Worm (Caenorhabditis elegans) whole organism, L1 larva: ENCODE results near the gene F32D8.14.

ENCODE experiments used
- aha-1 ChIP-seq: fragments of 150-350 bp; optimal IDR thresholded peaks from 2 replicates; lab custom pipeline; 2014; ENCODE audit warnings: missing biosample characterization, missing genetic modification characterization
- blmp-1 ChIP-seq: fragments of 150-350 bp; optimal IDR thresholded peaks from 2 replicates; lab custom pipeline; 2014; ENCODE audit warnings: missing biosample characterization, missing genetic modification characterization
- ceh-82 ChIP-seq, 3 experiments: fragments of 150-350 bp in 1 of 3; sonication (generic microtip) in 2 of 3; optimal IDR thresholded peaks; 2 replicates each; lab custom pipeline; 2014 to 2017; ENCODE audit warnings: missing biosample characterization in 3 of 3, missing genetic modification characterization in 3 of 3
- ceh-88 ChIP-seq: fragments of 200-800 bp; sonication (Bioruptor generic); IDR thresholded peaks from 2 replicates; pipeline ENCODE4 v1.3.6; 2022; ENCODE audit warnings: missing genetic modification characterization, missing compliant biosample characterization
- ceh-90 ChIP-seq: sonication (generic microtip); optimal IDR thresholded peaks from 2 replicates; lab custom pipeline; 2016; ENCODE audit warnings: missing genetic modification characterization, missing compliant biosample characterization
- ces-1 ChIP-seq: fragments of 150-350 bp; optimal IDR thresholded peaks from 2 replicates; lab custom pipeline; 2014; ENCODE audit warnings: missing biosample characterization, missing genetic modification reagents, missing genetic modification characterization
- dpl-1 ChIP-seq, 3 experiments: fragments of 150-350 bp in 2 of 3; sonication (generic microtip) in 1 of 3; optimal IDR thresholded peaks; 2 replicates each; lab custom pipeline; 2014 to 2017; ENCODE audit warnings: missing biosample characterization in 3 of 3, missing genetic modification characterization in 3 of 3, missing genetic modification reagents in 3 of 3
- egl-13 ChIP-seq: sonication (generic microtip); optimal IDR thresholded peaks from 2 replicates; lab custom pipeline; 2016; ENCODE audit warnings: missing genotype, missing genetic modification reagents, missing genetic modification characterization, missing compliant biosample characterization
- elt-2 ChIP-seq: sonication (generic microtip); optimal IDR thresholded peaks from 2 replicates; lab custom pipeline; 2016; ENCODE audit warnings: missing genetic modification characterization, mild to moderate bottlenecking, inconsistent platforms, missing compliant biosample characterization, missing genetic modification reagents
- elt-3 ChIP-seq, 6 experiments: fragments of 150-350 bp in 1 of 6; sonication (generic microtip); optimal IDR thresholded peaks; 2 replicates each; lab custom pipeline; 2017 to 2018; ENCODE audit warnings: missing biosample characterization in 6 of 6, missing genetic modification characterization in 6 of 6, inconsistent platforms in 1 of 6
- fkh-10 ChIP-seq: sonication (generic microtip); optimal IDR thresholded peaks from 2 replicates; lab custom pipeline; 2017; ENCODE audit warnings: missing biosample characterization, missing genetic modification reagents, missing genetic modification characterization
- fos-1 ChIP-seq: fragments of 150-350 bp; optimal IDR thresholded peaks from 2 replicates; lab custom pipeline; 2014; ENCODE audit warnings: missing biosample characterization, missing genetic modification characterization
- grh-1 ChIP-seq: fragments of 200-800 bp; sonication (Bioruptor generic); IDR thresholded peaks from 2 replicates; pipeline ENCODE4 v1.3.6; 2022; ENCODE audit warnings: missing genetic modification reagents, missing genetic modification characterization, missing compliant biosample characterization
- hlh-17 ChIP-seq: fragments of 200-800 bp; sonication (Bioruptor generic); optimal IDR thresholded peaks from 2 replicates; lab custom pipeline; 2018; ENCODE audit warnings: missing genetic modification characterization, mild to moderate bottlenecking, missing compliant biosample characterization, moderate library complexity, borderline replicate concordance
- hlh-4 ChIP-seq: sonication (generic microtip); optimal IDR thresholded peaks from 2 replicates; lab custom pipeline; 2016; ENCODE audit warnings: mild to moderate bottlenecking, missing genetic modification characterization, missing compliant biosample characterization
- irx-1 ChIP-seq: sonication (generic microtip); optimal IDR thresholded peaks from 2 replicates; lab custom pipeline; 2016; ENCODE audit warnings: missing genetic modification characterization, missing compliant biosample characterization
- isw-1 ChIP-seq: fragments of 200-800 bp; sonication (Bioruptor generic); IDR thresholded peaks from 2 replicates; pipeline ENCODE4 v1.3.6; 2022; ENCODE audit warnings: missing genetic modification characterization, missing compliant biosample characterization
- lin-15B ChIP-seq: fragments of 150-350 bp; sonication (generic microtip); optimal IDR thresholded peaks from 3 replicates; lab custom pipeline; 2014; ENCODE audit warnings: missing biosample characterization, missing genetic modification characterization
- lin-35 ChIP-seq, 2 experiments: fragments of 150-350 bp; optimal IDR thresholded peaks; 2 replicates each; lab custom pipeline; 2014; ENCODE audit warnings: missing biosample characterization in 2 of 2, missing genetic modification characterization in 2 of 2, missing genetic modification reagents in 2 of 2
- lin-39 ChIP-seq: fragments of 150-350 bp; optimal IDR thresholded peaks from 2 replicates; lab custom pipeline; 2014; ENCODE audit warnings: missing biosample characterization, missing genetic modification reagents, missing genetic modification characterization
- lsy-2 ChIP-seq, 2 experiments: fragments of 150-350 bp; optimal IDR thresholded peaks; 2 replicates each; lab custom pipeline; 2014; ENCODE audit warnings: missing biosample characterization in 2 of 2, missing genetic modification characterization in 2 of 2
- mab-9 ChIP-seq: fragments of 200-800 bp; sonication (Bioruptor generic); IDR thresholded peaks from 2 replicates; pipeline ENCODE4 v1.3.6; 2022; ENCODE audit warnings: missing genetic modification reagents, missing genetic modification characterization, missing compliant biosample characterization
- mdl-1 ChIP-seq, 2 experiments: fragments of 150-350 bp; optimal IDR thresholded peaks; 2 replicates each; lab custom pipeline; 2014 to 2017; ENCODE audit warnings: missing biosample characterization in 2 of 2, missing genetic modification characterization in 2 of 2, inconsistent platforms in 1 of 2
- mef-2 ChIP-seq: fragments of 150-350 bp; optimal IDR thresholded peaks from 2 replicates; lab custom pipeline; 2014; ENCODE audit warnings: missing biosample characterization, missing genetic modification characterization
- nhr-11 ChIP-seq: fragments of 150-350 bp; optimal IDR thresholded peaks from 2 replicates; lab custom pipeline; 2014; ENCODE audit warnings: missing biosample characterization, missing genetic modification characterization
- nhr-12 ChIP-seq: sonication (generic microtip); optimal IDR thresholded peaks from 2 replicates; lab custom pipeline; 2017; ENCODE audit warnings: missing biosample characterization, missing genetic modification characterization
- nhr-19 ChIP-seq: fragments of 200-800 bp; sonication (Bioruptor generic); conservative IDR thresholded peaks from 2 replicates; pipeline ENCODE4 v1.3.6; 2022; ENCODE audit warnings: missing genetic modification characterization, missing compliant biosample characterization
- nhr-237 ChIP-seq: fragments of 150-350 bp; optimal IDR thresholded peaks from 2 replicates; lab custom pipeline; 2014; ENCODE audit warnings: missing biosample characterization, missing genetic modification characterization
- nhr-28 ChIP-seq: fragments of 150-350 bp; optimal IDR thresholded peaks from 2 replicates; lab custom pipeline; 2014; ENCODE audit warnings: missing biosample characterization, missing genetic modification characterization
- nhr-47 ChIP-seq: sonication (generic microtip); optimal IDR thresholded peaks from 2 replicates; lab custom pipeline; 2016; ENCODE audit warnings: mild to moderate bottlenecking, missing genetic modification characterization, moderate library complexity, missing compliant biosample characterization
- nhr-84 ChIP-seq: sonication (generic microtip); optimal IDR thresholded peaks from 2 replicates; lab custom pipeline; 2017; ENCODE audit warnings: missing biosample characterization, missing genetic modification characterization
- nhr-90 ChIP-seq: sonication (generic microtip); optimal IDR thresholded peaks from 2 replicates; lab custom pipeline; 2016; ENCODE audit warnings: mild to moderate bottlenecking, missing genetic modification characterization, missing compliant biosample characterization; ENCODE audit not compliant: poor library complexity
- pag-3 ChIP-seq: sonication (generic microtip); optimal IDR thresholded peaks from 2 replicates; lab custom pipeline; 2017; ENCODE audit warnings: missing genetic modification characterization, mild to moderate bottlenecking, missing compliant biosample characterization, antibody characterized with exemption, borderline replicate concordance; ENCODE audit not compliant: insufficient read depth
- pqm-1 ChIP-seq: sonication (generic microtip); optimal IDR thresholded peaks from 3 replicates; lab custom pipeline; 2017; ENCODE audit warnings: missing biosample characterization, missing genetic modification characterization
- rnt-1 ChIP-seq: sonication (generic microtip); optimal IDR thresholded peaks from 2 replicates; lab custom pipeline; 2016; ENCODE audit warnings: mild to moderate bottlenecking, missing genetic modification characterization, moderate library complexity, missing compliant biosample characterization
- snpc-4 ChIP-seq: fragments of 150-350 bp; optimal IDR thresholded peaks from 2 replicates; lab custom pipeline; 2014; ENCODE audit warnings: missing biosample characterization, missing genetic modification characterization
- sox-4 ChIP-seq: sonication (generic microtip); optimal IDR thresholded peaks from 2 replicates; lab custom pipeline; 2016; ENCODE audit warnings: missing genetic modification characterization, missing compliant biosample characterization
- sup-37 ChIP-seq: fragments of 200-800 bp; sonication (Bioruptor generic); optimal IDR thresholded peaks from 2 replicates; lab custom pipeline; 2018; ENCODE audit warnings: mild to moderate bottlenecking, missing genetic modification characterization, missing compliant biosample characterization
- swsn-7 ChIP-seq: sonication (generic microtip); optimal IDR thresholded peaks from 2 replicates; lab custom pipeline; 2016; ENCODE audit warnings: missing genetic modification characterization, missing compliant biosample characterization
- tlp-1 ChIP-seq: fragments of 150-350 bp; optimal IDR thresholded peaks from 2 replicates; lab custom pipeline; 2014; ENCODE audit warnings: missing biosample characterization, missing genetic modification characterization
- unc-30 ChIP-seq: sonication (generic microtip); optimal IDR thresholded peaks from 2 replicates; lab custom pipeline; 2017; ENCODE audit warnings: missing biosample characterization, missing genetic modification characterization
- unc-62 ChIP-seq: fragments of 150-350 bp; optimal IDR thresholded peaks from 2 replicates; lab custom pipeline; 2014; ENCODE audit warnings: missing biosample characterization, missing genetic modification reagents, missing genetic modification characterization
- vab-15 ChIP-seq: sonication (generic microtip); optimal IDR thresholded peaks from 2 replicates; lab custom pipeline; 2017; ENCODE audit warnings: missing genotype, mild to moderate bottlenecking, missing genetic modification characterization, missing compliant biosample characterization
- zag-1 ChIP-seq: fragments of 150-350 bp; optimal IDR thresholded peaks from 2 replicates; lab custom pipeline; 2014; ENCODE audit warnings: missing biosample characterization, missing genetic modification characterization
- zip-4 ChIP-seq: fragments of 200-800 bp; sonication (Bioruptor generic); optimal IDR thresholded peaks from 2 replicates; lab custom pipeline; 2018; ENCODE audit warnings: mild to moderate bottlenecking, missing genetic modification characterization, moderate library complexity, missing compliant biosample characterization
- ztf-11 ChIP-seq, 2 experiments: sonication (generic microtip); optimal IDR thresholded peaks; 2 replicates each; lab custom pipeline; 2016 to 2017; ENCODE audit warnings: missing genetic modification characterization in 2 of 2, missing biosample characterization in 1 of 2, missing compliant biosample characterization in 1 of 2
- ztf-4 ChIP-seq: fragments of 150-350 bp; optimal IDR thresholded peaks from 2 replicates; lab custom pipeline; 2014; ENCODE audit warnings: missing biosample characterization, missing genetic modification characterization

Gene F32D8.14

DNA sequence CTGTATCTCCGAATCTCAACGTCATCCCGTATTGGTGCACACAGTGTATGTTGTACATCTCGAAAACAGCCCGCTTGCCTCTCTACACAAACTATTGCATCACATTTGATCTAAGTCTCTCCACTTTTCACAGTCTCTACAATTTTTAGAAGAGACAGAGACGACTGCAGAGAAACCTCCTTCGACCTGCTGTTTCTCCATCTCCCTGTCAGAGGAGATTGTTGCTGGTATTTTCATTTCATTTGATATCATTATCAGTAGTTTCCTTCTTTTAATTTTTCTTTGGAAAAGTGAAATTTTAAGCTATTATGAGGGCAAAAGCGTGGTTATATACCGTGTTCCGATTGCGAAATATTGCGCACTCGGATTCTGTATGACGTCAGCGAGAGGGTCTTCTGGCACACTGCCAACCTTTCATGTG lies 46.0 kb upstream of the F32D8.14 start (continued):
- TF ChIP-seq nhr-90: peak; percentile 50
- TF ChIP-seq mdl-1 (tag; optimal IDR thresholded peaks at IDR 0.05; lab: Kevin White, UChicago): peak in 1 of 2 experiments; percentile 53
- no peak for TF ChIP-seq unc-62 (GFP tag; lab: Kevin White, UChicago)
- peak; percentile 62 for TF ChIP-seq fos-1
- no peak for TF ChIP-seq irx-1 (tag; lab: Kevin White, UChicago)
- peak; percentile 66 for TF ChIP-seq nhr-19 (GFP tag; lab: Robert Waterston, UW)
- TF ChIP-seq hlh-17 (GFP tag; lab: Kevin White, UChicago): no peak
- TF ChIP-seq snpc-4 (tag; lab: Kevin White, UChicago): no peak
- no peak for TF ChIP-seq mab-9 (GFP tag; lab: Robert Waterston, UW)
- TF ChIP-seq blmp-1 (tag; lab: Kevin White, UChicago): peak; percentile 93
- TF ChIP-seq hlh-4 (tag; lab: Kevin White, UChicago): no peak
- no peak for TF ChIP-seq isw-1
- peak; percentile 57 for TF ChIP-seq nhr-47
- TF ChIP-seq nhr-11 (tag; lab: Kevin White, UChicago): no peak
- TF ChIP-seq elt-2 (tag; lab: Kevin White, UChicago): peak; percentile 95
- TF ChIP-seq vab-15 (tag; lab: Kevin White, UChicago): no peak
- no peak for TF ChIP-seq lin-15B (tag; lab: Kevin White, UChicago)
- no peak for TF ChIP-seq nhr-84 (tag; lab: Kevin White, UChicago)
- TF ChIP-seq lsy-2 (tag; optimal IDR thresholded peaks at IDR 0.05; lab: Kevin White, UChicago): peak; percentile 53 to 70
- no peak for TF ChIP-seq tlp-1 (tag; lab: Kevin White, UChicago)
- no peak for TF ChIP-seq nhr-12 (tag; lab: Kevin White, UChicago)
- no peak for TF ChIP-seq ztf-11 (tag; optimal IDR thresholded peaks at IDR 0.05; lab: Kevin White, UChicago)
- no peak for TF ChIP-seq sox-4
- peak; percentile 14 for TF ChIP-seq ceh-90 (tag; lab: Kevin White, UChicago)
- TF ChIP-seq rnt-1 (tag; lab: Kevin White, UChicago): peak; percentile 60
- TF ChIP-seq egl-13 (tag; lab: Kevin White, UChicago): no peak
- no peak for TF ChIP-seq ces-1 (GFP tag; lab: Kevin White, UChicago)
- peak; percentile 43 to 61 for TF ChIP-seq lin-35 (GFP tag; optimal IDR thresholded peaks at IDR 0.05; lab: Kevin White, UChicago)
- peak; percentile 41 for TF ChIP-seq swsn-7 (tag; lab: Kevin White, UChicago)
- peak; percentile 4 to 32 (median 30) for TF ChIP-seq dpl-1 (GFP tag; optimal IDR thresholded peaks at IDR 0.05; lab: Kevin White, UChicago)
- TF ChIP-seq ceh-88 (GFP tag; lab: Robert Waterston, UW): no peak

- TF ChIP-seq zip-4 (no peak), grh-1 (GFP tag; lab: Robert Waterston, UW) (peak; percentile 46; the same call in 1 of the 2 replicates), ztf-4 (tag; lab: Kevin White, UChicago) (no peak), fkh-10 (GFP tag; lab: Kevin White, UChicago) (no peak), aha-1 (tag; lab: Kevin White, UChicago) (no peak), nhr-47 (no peak), pag-3 (no peak), nhr-84 (tag; lab: Kevin White, UChicago) (no peak), lin-15B (tag; lab: Kevin White, UChicago) (no peak), ceh-82 (tag; optimal IDR thresholded peaks at IDR 0.05; lab: Kevin White, UChicago) (no peak), nhr-11 (tag; lab: Kevin White, UChicago) (no peak), lin-39 (tag; lab: Kevin White, UChicago) (no peak), sup-37 (GFP tag; lab: Kevin White, UChicago) (no peak), mdl-1 (tag; optimal IDR thresholded peaks at IDR 0.05; lab: Kevin White, UChicago) (peak in 1 of 2 experiments; percentile 19), nhr-237 (tag; lab: Kevin White, UChicago) (no peak), zag-1 (tag; lab: Kevin White, UChicago) (no peak), unc-62 (GFP tag; lab: Kevin White, UChicago) (no peak), nhr-28 (tag; lab: Kevin White, UChicago) (no peak), lsy-2 (tag; optimal IDR thresholded peaks at IDR 0.05; lab: Kevin White, UChicago) (no peak), ces-1 (GFP tag; lab: Kevin White, UChicago) (no peak), pqm-1 (tag; lab: Kevin White, UChicago) (no peak), ceh-88 (GFP tag; lab: Robert Waterston, UW) (no peak), mef-2 (no peak), elt-2 (tag; lab: Kevin White, UChicago) (no peak), nhr-19 (GFP tag; lab: Robert Waterston, UW) (no peak), mab-9 (GFP tag; lab: Robert Waterston, UW) (no peak), blmp-1 (tag; lab: Kevin White, UChicago) (peak; percentile 46), sox-4 (no peak), unc-30 (tag; lab: Kevin White, UChicago) (no peak), elt-3 (tag; optimal IDR thresholded peaks at IDR 0.05; lab: Kevin White, UChicago) (no peak), nhr-12 (tag; lab: Kevin White, UChicago) (no peak)
Observed at ce11 chrV:10939990-10940570, 45.5 kb upstream of the F32D8.14 start.
